Worm (Caenorhabditis elegans) whole organism, dauer: ENCODE data around the gene sre-50.

Experiments used
- unc-62 ChIP-seq: sonication (generic microtip); optimal IDR thresholded peaks from 2 replicates; lab custom pipeline; 2017; ENCODE audit warnings: missing biosample characterization, missing genetic modification reagents, missing genetic modification characterization

Gene sre-50

DNA sequence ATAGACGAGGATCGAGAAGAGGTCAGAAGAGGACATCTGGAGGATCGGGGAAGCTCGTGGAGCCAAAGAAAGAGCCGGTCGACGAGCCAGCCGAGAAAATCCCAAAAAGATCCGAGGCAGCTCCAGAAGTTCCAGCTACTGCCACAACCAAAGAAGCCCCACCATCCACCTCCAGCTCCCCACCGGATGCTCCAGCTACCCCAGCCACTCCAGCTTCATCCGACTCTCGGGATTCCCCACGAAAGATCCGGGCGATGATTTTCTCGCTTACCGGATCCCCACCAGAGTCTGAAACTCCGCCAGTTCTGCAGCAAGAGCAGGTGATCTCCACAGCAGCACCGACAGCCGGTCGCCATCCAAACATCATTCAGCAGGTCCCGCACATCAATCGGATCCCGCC, 39.6 kb downstream of the sre-50 start:
- TF ChIP-seq unc-62 (GFP tag; lab: Kevin White, UChicago), result no peak

DNA sequence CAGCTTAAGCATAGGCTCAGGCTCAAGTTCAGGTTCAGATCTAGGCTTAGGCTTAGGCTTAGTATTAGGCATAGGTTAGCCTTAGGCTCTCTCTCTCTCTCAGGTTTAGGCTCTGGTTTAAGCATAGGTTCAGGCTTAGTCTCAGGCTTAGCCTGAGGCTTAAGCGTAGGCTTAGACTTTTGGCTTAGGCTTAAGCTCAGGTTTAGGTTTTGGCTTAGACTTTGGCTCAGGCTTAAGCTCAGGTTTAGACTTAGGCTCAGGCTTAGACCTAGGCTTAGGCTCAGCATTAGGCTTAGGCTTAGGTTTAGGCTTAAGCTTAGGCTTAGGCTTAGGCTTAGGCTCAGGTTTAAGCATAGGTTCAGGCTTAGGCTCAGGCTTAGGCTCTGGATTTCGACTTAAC, 40.4 kb downstream of the sre-50 start:
- no peak for TF ChIP-seq unc-62 (GFP tag; lab: Kevin White, UChicago)

DNA sequence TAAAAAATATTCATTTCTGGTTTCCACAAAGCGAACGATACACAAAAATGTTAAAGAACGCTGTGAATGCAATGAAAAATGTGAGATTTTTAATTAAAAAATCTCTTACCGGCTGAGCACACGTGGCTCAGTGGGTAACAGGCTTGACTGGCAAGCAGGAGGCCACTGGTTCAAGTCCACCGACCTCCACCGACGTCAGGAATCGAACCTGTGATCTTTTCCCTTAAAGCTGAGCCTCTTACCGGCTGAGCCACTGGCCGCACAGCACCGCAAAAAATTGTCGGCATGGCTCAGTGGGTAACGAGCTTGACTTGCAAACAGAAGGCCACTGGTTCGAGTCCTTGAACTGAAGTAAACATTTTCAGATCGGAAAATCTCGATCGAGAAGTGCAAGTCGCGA, 41.5 kb downstream of the sre-50 start, which contains the start of gene C44C11.6:
Gene C44C11.6 (plus strand): TSS at position 23 of the 400 bp plus-strand sequence.
- TF ChIP-seq unc-62 (GFP tag; lab: Kevin White, UChicago), result no peak

DNA sequence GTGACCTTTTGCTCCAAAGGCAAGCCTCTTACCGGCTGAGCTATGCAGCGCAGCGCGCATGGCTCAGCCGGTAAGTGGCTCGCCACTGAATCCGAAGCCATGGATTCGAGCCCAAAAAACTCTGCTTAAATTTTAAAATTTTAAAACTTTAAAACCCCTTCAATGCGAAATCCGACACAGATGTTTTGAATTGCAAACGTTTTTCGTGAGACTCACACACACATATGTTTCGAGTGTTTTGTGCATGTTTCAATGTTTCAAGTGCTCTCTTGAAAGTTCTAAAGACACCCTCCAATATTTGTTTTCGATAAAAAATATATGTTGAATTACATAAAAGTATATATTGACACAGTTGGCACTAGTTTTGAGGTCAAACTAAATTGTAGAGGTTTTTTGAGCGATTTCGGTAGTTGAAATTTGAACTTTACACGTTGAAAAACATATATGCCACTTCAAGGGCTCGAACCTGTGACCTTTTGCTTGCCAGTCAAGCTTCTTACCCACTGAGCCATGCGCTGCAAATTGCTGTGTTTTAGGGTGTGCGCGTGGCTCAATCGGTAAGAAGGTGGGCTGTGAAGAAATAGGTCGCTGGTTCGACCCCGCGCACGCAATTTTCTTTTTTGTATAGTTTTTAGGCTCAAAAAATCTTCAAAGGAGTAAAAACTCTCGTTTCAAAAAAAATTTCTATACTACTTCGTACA, 43.1 kb downstream of the sre-50 start:
- TF ChIP-seq unc-62 (GFP tag; lab: Kevin White, UChicago), result no peak

DNA sequence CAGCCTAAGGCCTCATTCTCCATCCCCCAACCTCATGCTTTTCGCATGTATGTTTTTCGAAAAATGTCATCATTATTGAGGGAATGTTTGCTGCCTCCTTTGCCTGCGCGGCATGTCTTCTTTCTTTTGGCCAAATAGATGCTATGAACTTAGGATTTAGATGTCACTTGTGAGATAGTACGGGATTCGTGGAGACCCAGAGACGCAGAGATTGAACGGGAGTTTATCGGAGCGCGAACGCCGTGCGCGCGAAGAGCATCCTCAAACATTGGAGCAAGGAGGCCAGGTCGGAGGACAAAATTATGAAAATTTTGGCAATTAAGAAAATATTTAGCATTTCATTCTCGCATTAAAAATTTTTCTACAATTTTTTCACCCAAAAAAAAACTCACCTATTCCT, 45.6 kb downstream of the sre-50 start:
- TF ChIP-seq unc-62 (GFP tag; lab: Kevin White, UChicago), result no peak

DNA sequence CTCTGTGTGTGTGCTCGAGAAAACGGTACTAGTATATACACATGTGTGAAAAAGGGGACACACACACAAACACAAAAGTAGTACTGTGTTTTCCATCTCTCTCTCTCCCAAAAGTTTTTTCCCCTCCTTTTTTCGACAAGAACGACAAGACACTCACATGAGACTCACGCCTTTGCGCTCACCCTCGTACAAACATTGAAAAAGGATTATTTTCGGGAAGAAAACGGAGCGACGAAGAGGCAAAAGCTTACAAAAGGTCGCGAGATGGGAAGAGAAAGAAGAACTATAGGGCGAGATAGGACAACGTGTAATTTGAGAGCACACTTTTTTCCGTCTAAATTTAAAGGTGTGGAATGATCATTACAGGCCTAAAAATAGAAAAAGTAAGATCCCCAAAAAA, 46.5 kb downstream of the sre-50 start:
- TF ChIP-seq unc-62 (GFP tag; lab: Kevin White, UChicago), result no peak

DNA sequence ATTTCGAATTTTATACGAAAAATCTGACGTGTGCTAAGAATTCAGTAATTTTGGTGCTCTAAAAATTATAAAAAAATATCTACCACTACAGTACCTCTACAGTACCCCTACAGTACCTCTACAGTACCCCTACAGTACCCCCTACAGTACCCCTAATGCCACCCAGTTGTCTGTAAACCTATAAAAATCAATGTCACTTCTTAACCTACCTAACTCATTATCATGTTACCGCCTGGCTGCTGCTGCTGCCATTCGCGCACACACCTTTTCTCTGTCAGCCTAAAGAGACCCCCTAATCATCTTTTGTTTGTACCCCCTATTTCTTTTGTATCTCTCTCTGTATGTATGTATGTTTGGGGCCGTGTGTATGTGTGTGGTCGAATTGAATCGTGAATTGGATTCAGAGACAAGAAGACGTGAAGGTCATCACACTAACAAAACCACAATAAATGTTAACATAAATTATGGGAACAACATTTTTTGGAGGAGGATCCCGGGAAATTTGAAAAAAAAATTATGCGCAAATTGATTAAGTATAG, 47.5 kb downstream of the sre-50 start:
- TF ChIP-seq unc-62 (GFP tag; lab: Kevin White, UChicago), result no peak

ce11 chrII:12352115-12352514, 48.8 kb downstream of the sre-50 start, which contains the start of gene ras-1:
Gene ras-1, minus strand, starts transcription at chrII:12352243.
- TF ChIP-seq unc-62 (GFP tag; lab: Kevin White, UChicago), result no peak

ce11 chrII:12353104-12353503, 49.8 kb downstream of the sre-50 start:
- no peak for TF ChIP-seq unc-62 (GFP tag; lab: Kevin White, UChicago)

ce11 chrII:12353816-12354215, 50.5 kb downstream of the sre-50 start:
- no peak for TF ChIP-seq unc-62 (GFP tag; lab: Kevin White, UChicago)
